Worm (Caenorhabditis elegans): ENCODE results near the gene nhr-236.

DNA sequence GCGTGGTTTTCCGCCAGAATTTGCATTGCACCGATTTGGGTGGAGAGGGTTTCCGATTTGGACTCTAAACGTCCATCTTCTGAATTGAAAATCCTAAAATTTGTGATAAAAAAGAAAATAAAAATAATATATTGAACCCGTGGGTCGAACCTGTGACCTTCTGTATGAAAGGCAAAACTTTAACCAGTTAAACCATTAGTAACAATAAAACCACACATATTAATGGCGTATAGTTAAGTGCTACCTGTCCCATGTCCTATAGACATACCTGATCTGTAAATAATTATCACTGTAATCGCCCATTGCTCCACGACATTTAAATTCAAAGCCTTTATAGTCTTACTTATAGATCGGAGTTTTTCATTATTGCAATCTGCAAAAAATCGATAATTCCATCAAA lies 2.1 kb downstream of the nhr-236 start:
- TF ChIP-seq ZK337.2 (GFP tag; IDR thresholded peaks at IDR 0.05) (no peak), nhr-28 (tag; optimal IDR thresholded peaks at IDR 0.05) (no peak), unc-62 (GFP tag; optimal IDR thresholded peaks at IDR 0.05 in 1 of 2) (peak in 1 of 2 experiments; percentile 96), unc-62 (tag; optimal IDR thresholded peaks at IDR 0.05) (no peak), lsy-2 (tag; optimal IDR thresholded peaks at IDR 0.05) (no peak), nhr-111 (GFP tag; optimal IDR thresholded peaks at IDR 0.05) (no peak), snpc-4 (tag; optimal IDR thresholded peaks at IDR 0.05) (no peak), ZK546.5 (tag; optimal IDR thresholded peaks at IDR 0.05) (no peak), egl-27 (tag; optimal IDR thresholded peaks at IDR 0.05) (no peak)

Measured in whole organism, L4 larva.